Worm (Caenorhabditis elegans) whole organism, L1 larva: ENCODE results near the gene Y60A3A.21.

Source experiments
- C34B4.2 ChIP-seq: sonication (generic microtip); optimal IDR thresholded peaks from 2 replicates; lab custom pipeline; 2017; ENCODE audit warnings: mild to moderate bottlenecking, missing genetic modification characterization, missing compliant biosample characterization
- aly-2 ChIP-seq: fragments of 150-350 bp; optimal IDR thresholded peaks from 2 replicates; lab custom pipeline; 2014; ENCODE audit warnings: missing biosample characterization, missing genetic modification characterization
- ama-1 ChIP-seq: fragments of 150-350 bp; optimal IDR thresholded peaks from 2 replicates; lab custom pipeline; 2014
- jun-1 ChIP-seq: fragments of 150-350 bp; optimal IDR thresholded peaks from 2 replicates; lab custom pipeline; 2014; ENCODE audit warnings: missing biosample characterization, missing genetic modification reagents, missing genetic modification characterization
- lin-14 ChIP-seq: fragments of 200-800 bp; sonication (Bioruptor generic); optimal IDR thresholded peaks from 2 replicates; lab custom pipeline; 2018; ENCODE audit warnings: mild to moderate bottlenecking, missing genetic modification characterization, moderate library complexity, missing compliant biosample characterization
- lin-39 ChIP-seq: fragments of 150-350 bp; optimal IDR thresholded peaks from 2 replicates; lab custom pipeline; 2014; ENCODE audit warnings: missing biosample characterization, missing genetic modification reagents, missing genetic modification characterization
- mef-2 ChIP-seq: fragments of 150-350 bp; optimal IDR thresholded peaks from 2 replicates; lab custom pipeline; 2014; ENCODE audit warnings: missing biosample characterization, missing genetic modification characterization
- nhr-12 ChIP-seq: sonication (generic microtip); optimal IDR thresholded peaks from 2 replicates; lab custom pipeline; 2017; ENCODE audit warnings: missing biosample characterization, missing genetic modification characterization
- nhr-237 ChIP-seq: fragments of 150-350 bp; optimal IDR thresholded peaks from 2 replicates; lab custom pipeline; 2014; ENCODE audit warnings: missing biosample characterization, missing genetic modification characterization
- nhr-76 ChIP-seq: sonication (generic microtip); optimal IDR thresholded peaks from 2 replicates; lab custom pipeline; 2017; ENCODE audit warnings: missing biosample characterization, missing genetic modification characterization
- nhr-90 ChIP-seq: sonication (generic microtip); optimal IDR thresholded peaks from 2 replicates; lab custom pipeline; 2016; ENCODE audit warnings: mild to moderate bottlenecking, missing genetic modification characterization, missing compliant biosample characterization; ENCODE audit not compliant: poor library complexity
- unc-86 ChIP-seq: sonication (generic microtip); optimal IDR thresholded peaks from 2 replicates; lab custom pipeline; 2016; ENCODE audit warnings: missing genetic modification characterization, missing compliant biosample characterization
- zip-4 ChIP-seq: fragments of 200-800 bp; sonication (Bioruptor generic); optimal IDR thresholded peaks from 2 replicates; lab custom pipeline; 2018; ENCODE audit warnings: mild to moderate bottlenecking, missing genetic modification characterization, moderate library complexity, missing compliant biosample characterization

- TF ChIP-seq ama-1 (lab: Kevin White, UChicago): no peak
- no peak for TF ChIP-seq unc-86 (tag; lab: Kevin White, UChicago)
- no peak for TF ChIP-seq nhr-76 (tag; lab: Kevin White, UChicago)
- no peak for TF ChIP-seq lin-39 (tag; lab: Kevin White, UChicago)
- no peak for TF ChIP-seq lin-14 (GFP tag; lab: Kevin White, UChicago)
- TF ChIP-seq nhr-90: no peak
- no peak for TF ChIP-seq C34B4.2 (tag; lab: Kevin White, UChicago)
- no peak for TF ChIP-seq jun-1
- TF ChIP-seq mef-2 (tag; lab: Kevin White, UChicago): no peak
- TF ChIP-seq nhr-237 (tag; lab: Kevin White, UChicago): no peak
- no peak for TF ChIP-seq zip-4 (GFP tag; lab: Kevin White, UChicago)
- no peak for TF ChIP-seq nhr-12 (tag; lab: Kevin White, UChicago)
- TF ChIP-seq aly-2 (tag; lab: Kevin White, UChicago): no peak
Measured at ce11 chrV:20011654-20012053, at the start of gene Y60A3A.21.
